Fruit fly (Drosophila melanogaster) whole organism, embryonic: ENCODE results near the gene RpS15Aa.

Experiments
- Bdp1 ChIP-seq: fragments of 200-800 bp; sonication (Bioruptor generic); optimal IDR thresholded peaks from 3 replicates; lab custom pipeline; 2016; ENCODE audit warnings: missing biosample characterization, missing genetic modification characterization
- CG10147 ChIP-seq: fragments of 200-800 bp; sonication (Bioruptor generic); optimal IDR thresholded peaks from 2 replicates; lab custom pipeline; 2019; ENCODE audit warnings: missing biosample characterization, mild to moderate bottlenecking, missing genetic modification characterization, moderate library complexity
- CG11398 ChIP-seq: fragments of 200-800 bp; sonication (Bioruptor generic); optimal IDR thresholded peaks from 2 replicates; lab custom pipeline; 2016; ENCODE audit warnings: missing biosample characterization, missing genetic modification characterization
- CG12104 ChIP-seq: fragments of 200-800 bp; sonication (Bioruptor generic); optimal IDR thresholded peaks from 3 replicates; lab custom pipeline; 2016; ENCODE audit warnings: missing biosample characterization, missing genetic modification characterization
- CG12769 ChIP-seq: fragments of 200-800 bp; sonication (Bioruptor generic); optimal IDR thresholded peaks from 2 replicates; lab custom pipeline; 2019; ENCODE audit warnings: missing biosample characterization, mild to moderate bottlenecking, missing genetic modification characterization, moderate library complexity
- CG13424 ChIP-seq: fragments of 200-800 bp; sonication (Bioruptor generic); optimal IDR thresholded peaks from 2 replicates; lab custom pipeline; 2019; ENCODE audit warnings: missing biosample characterization, mild to moderate bottlenecking, missing genetic modification characterization, moderate library complexity
- CG14965 ChIP-seq: fragments of 200-800 bp; sonication (Bioruptor generic); optimal IDR thresholded peaks from 2 replicates; lab custom pipeline; 2016; ENCODE audit warnings: missing biosample characterization, missing genetic modification characterization, borderline replicate concordance
- CG15073 ChIP-seq: fragments of 200-800 bp; sonication (Bioruptor generic); optimal IDR thresholded peaks from 2 replicates; lab custom pipeline; 2016; ENCODE audit warnings: missing biosample characterization, missing genetic modification characterization
- CG15269 ChIP-seq: fragments of 200-800 bp; sonication (Bioruptor generic); optimal IDR thresholded peaks from 2 replicates; lab custom pipeline; 2018; ENCODE audit warnings: missing biosample characterization, mild to moderate bottlenecking, missing genetic modification characterization, moderate library complexity
- CG17612 ChIP-seq: fragments of 200-800 bp; sonication (Bioruptor generic); IDR thresholded peaks from 2 replicates; pipeline ENCODE4 v1.3.6; 2022; ENCODE audit warnings: missing biosample characterization, missing genetic modification characterization
- CG18262 ChIP-seq: fragments of 200-800 bp; optimal IDR thresholded peaks from 3 replicates; lab custom pipeline; 2019; ENCODE audit warnings: missing biosample characterization, mild to moderate bottlenecking, missing genetic modification characterization, moderate library complexity
- CG18619 ChIP-seq: fragments of 200-800 bp; sonication (Bioruptor generic); optimal IDR thresholded peaks from 3 replicates; lab custom pipeline; 2017; ENCODE audit warnings: missing biosample characterization, mild to moderate bottlenecking, missing genetic modification characterization
- CG2889 ChIP-seq: fragments of 200-800 bp; sonication (Bioruptor generic); IDR thresholded peaks from 3 replicates; pipeline ENCODE4 v1.3.6; 2022; ENCODE audit warnings: missing biosample characterization, missing genetic modification characterization
- CG33213 ChIP-seq: fragments of 200-800 bp; sonication (Bioruptor generic); optimal IDR thresholded peaks from 3 replicates; lab custom pipeline; 2016; ENCODE audit warnings: missing biosample characterization, missing genetic modification characterization
- CG3726 ChIP-seq: fragments of 200-800 bp; sonication (Bioruptor generic); IDR thresholded peaks from 3 replicates; pipeline ENCODE4, ENCODE4 v1.3.6; 2022; ENCODE audit warnings: missing biosample characterization, missing genetic modification characterization
- CG3847 ChIP-seq: fragments of 200-800 bp; sonication (Bioruptor generic); IDR thresholded peaks from 2 replicates; pipeline ENCODE4 v1.3.6; 2022; ENCODE audit warnings: missing biosample characterization, missing genetic modification characterization
- CG42726 ChIP-seq: fragments of 200-800 bp; sonication (Bioruptor generic); IDR thresholded peaks from 2 replicates; pipeline ENCODE4 v1.3.6; 2022; ENCODE audit warnings: missing biosample characterization, missing genetic modification characterization; ENCODE audit not compliant: partially characterized antibody
- CG6683 ChIP-seq: fragments of 200-800 bp; sonication (Bioruptor generic); optimal IDR thresholded peaks from 2 replicates; lab custom pipeline; 2017; ENCODE audit warnings: missing biosample characterization, mild to moderate bottlenecking, missing genetic modification characterization, missing genetic modification reagents
- CG6765 ChIP-seq: fragments of 200-800 bp; sonication (Bioruptor generic); optimal IDR thresholded peaks from 3 replicates; lab custom pipeline; 2017; ENCODE audit warnings: missing biosample characterization, mild to moderate bottlenecking, missing genetic modification characterization
- CG8290 ChIP-seq, 3 experiments: fragments of 200-800 bp; sonication (Bioruptor generic); optimal IDR thresholded peaks; 2 replicates each; lab custom pipeline; 2016 to 2019; ENCODE audit warnings: missing biosample characterization in 3 of 3, missing genetic modification characterization in 3 of 3, mild to moderate bottlenecking in 2 of 3, moderate library complexity in 1 of 3
- Camta ChIP-seq: fragments of 200-800 bp; sonication (Bioruptor generic); optimal IDR thresholded peaks from 2 replicates; lab custom pipeline; 2016; ENCODE audit warnings: missing biosample characterization, missing genetic modification characterization
- Dek ChIP-seq: fragments of 200-800 bp; sonication (Bioruptor generic); optimal IDR thresholded peaks from 3 replicates; lab custom pipeline; 2019; ENCODE audit warnings: missing biosample characterization, mild to moderate bottlenecking, missing genetic modification characterization, moderate library complexity
- Ets65A ChIP-seq: fragments of 200-800 bp; sonication (Bioruptor generic); peaks from one replicate; lab custom pipeline; 2016; ENCODE audit warnings: missing biosample characterization, missing genetic modification characterization
- Fer1 ChIP-seq: fragments of 200-800 bp; sonication (Bioruptor generic); optimal IDR thresholded peaks from 2 replicates; lab custom pipeline; 2017; ENCODE audit warnings: missing biosample characterization, mild to moderate bottlenecking, missing genetic modification characterization
- Fer3 ChIP-seq: fragments of 200-800 bp; sonication (Bioruptor generic); optimal IDR thresholded peaks from 2 replicates; lab custom pipeline; 2018; ENCODE audit warnings: missing biosample characterization, mild to moderate bottlenecking, missing genetic modification characterization, moderate library complexity
- HmgD ChIP-seq: fragments of 200-800 bp; sonication (Bioruptor generic); optimal IDR thresholded peaks from 3 replicates; lab custom pipeline; 2016; ENCODE audit warnings: missing biosample characterization, missing genetic modification characterization
- Hmr ChIP-seq: fragments of 200-800 bp; sonication (Bioruptor generic); optimal IDR thresholded peaks from 3 replicates; lab custom pipeline; 2017; ENCODE audit warnings: mild to moderate bottlenecking, missing biosample characterization, missing genetic modification reagents, missing genetic modification characterization
- Hmx ChIP-seq: fragments of 200-800 bp; sonication (Bioruptor generic); optimal IDR thresholded peaks from 2 replicates; lab custom pipeline; 2016; ENCODE audit warnings: missing biosample characterization, missing genetic modification characterization
- Hr51 ChIP-seq, 2 experiments: fragments of 200-800 bp; sonication (Bioruptor generic); optimal IDR thresholded peaks; 2 replicates in 1 of 2; 3 replicates in 1 of 2; lab custom pipeline; 2016 to 2018; ENCODE audit warnings: missing biosample characterization in 2 of 2, missing genetic modification characterization in 2 of 2, mild to moderate bottlenecking in 1 of 2, moderate library complexity in 1 of 2
- MBD-R2 ChIP-seq: fragments of 200-800 bp; sonication (Bioruptor generic); IDR thresholded peaks from 2 replicates; pipeline ENCODE4 v1.3.6; 2022; ENCODE audit warnings: missing biosample characterization, missing genetic modification characterization
- Neu2 ChIP-seq: fragments of 200-800 bp; sonication (Bioruptor generic); optimal IDR thresholded peaks from 3 replicates; lab custom pipeline; 2016; ENCODE audit warnings: missing biosample characterization, missing genetic modification characterization, borderline replicate concordance
- Optix ChIP-seq: fragments of 200-800 bp; sonication (Bioruptor generic); IDR thresholded peaks from 3 replicates; pipeline ENCODE4 v1.3.6; 2022; ENCODE audit warnings: missing biosample characterization, missing genetic modification characterization
- Ptx1 ChIP-seq: fragments of 200-800 bp; sonication (Bioruptor generic); IDR thresholded peaks from 2 replicates; pipeline ENCODE4 v1.3.6; 2022; ENCODE audit warnings: missing biosample characterization, missing genetic modification characterization
- TFAM ChIP-seq: fragments of 200-800 bp; sonication (Bioruptor generic); optimal IDR thresholded peaks from 2 replicates; lab custom pipeline; 2017; ENCODE audit warnings: missing biosample characterization, missing genetic modification characterization, inconsistent platforms
- Xbp1 ChIP-seq: fragments of 200-800 bp; sonication (Bioruptor generic); optimal IDR thresholded peaks from 3 replicates; lab custom pipeline; 2016; ENCODE audit warnings: missing biosample characterization, mild to moderate bottlenecking, missing genetic modification characterization
- gem ChIP-seq: fragments of 200-800 bp; sonication (Bioruptor generic); optimal IDR thresholded peaks from 2 replicates; lab custom pipeline; 2019; ENCODE audit warnings: missing biosample characterization, mild to moderate bottlenecking, missing genetic modification characterization, moderate library complexity
- grau ChIP-seq: fragments of 200-800 bp; optimal IDR thresholded peaks from 3 replicates; lab custom pipeline; 2019; ENCODE audit warnings: missing biosample characterization, mild to moderate bottlenecking, missing genetic modification characterization, moderate library complexity
- gro ChIP-seq: fragments of 200-800 bp; sonication (Bioruptor generic); optimal IDR thresholded peaks from 2 replicates; lab custom pipeline; 2016; ENCODE audit warnings: missing biosample characterization, missing genetic modification characterization
- ind ChIP-seq: fragments of 200-800 bp; sonication (Bioruptor generic); optimal IDR thresholded peaks from 3 replicates; lab custom pipeline; 2016; ENCODE audit warnings: missing biosample characterization, missing genetic modification characterization
- mam ChIP-seq: fragments of 200-800 bp; sonication (Bioruptor generic); optimal IDR thresholded peaks from 3 replicates; lab custom pipeline; 2016; ENCODE audit warnings: missing biosample characterization, missing genetic modification characterization
- pho ChIP-seq: fragments of 200-800 bp; sonication (Bioruptor generic); optimal IDR thresholded peaks from 2 replicates; lab custom pipeline; 2016; ENCODE audit warnings: missing biosample characterization, missing genetic modification characterization
- pita ChIP-seq: fragments of 200-800 bp; sonication (Bioruptor generic); optimal IDR thresholded peaks from 2 replicates; lab custom pipeline; 2017; ENCODE audit warnings: missing biosample characterization, mild to moderate bottlenecking, missing genetic modification characterization
- prd ChIP-seq, 3 experiments: fragments of >200 bp in 2 of 3; fragments of 200-800 bp in 1 of 3; sonication (Bioruptor generic) in 1 of 3; optimal IDR thresholded peaks in 2 of 3; IDR thresholded peaks in 1 of 3; 2 replicates in 2 of 3; 3 replicates in 1 of 3; pipeline versions ENCODE4 v1.3.6 to Lab custom; 2017 to 2022; ENCODE audit warnings: missing biosample characterization in 1 of 3, missing genetic modification characterization in 1 of 3
- sqz ChIP-seq: fragments of 200-800 bp; sonication (Bioruptor generic); optimal IDR thresholded peaks from 3 replicates; lab custom pipeline; 2018; ENCODE audit warnings: missing biosample characterization, mild to moderate bottlenecking, missing genetic modification characterization
- tin ChIP-seq: fragments of 200-800 bp; sonication (Bioruptor generic); optimal IDR thresholded peaks from 3 replicates; lab custom pipeline; 2016; ENCODE audit warnings: missing biosample characterization, missing genetic modification characterization
- tio ChIP-seq: fragments of 200-800 bp; sonication (Bioruptor generic); optimal IDR thresholded peaks from 2 replicates; lab custom pipeline; 2017; ENCODE audit warnings: missing biosample characterization, missing genetic modification characterization, inconsistent platforms
- twi ChIP-seq: fragments of 200-800 bp; optimal IDR thresholded peaks from 2 replicates; lab custom pipeline; 2019; ENCODE audit warnings: missing biosample characterization, mild to moderate bottlenecking, missing genetic modification characterization, moderate library complexity
- wdn ChIP-seq: fragments of 200-800 bp; sonication (Bioruptor generic); IDR thresholded peaks from 2 replicates; pipeline ENCODE4 v1.3.6; 2022; ENCODE audit warnings: missing biosample characterization, missing genetic modification characterization

RpS15Aa gene

dm6 chrX:13320697-13321445, 16.6 kb downstream of the RpS15Aa start (continued):
- TF ChIP-seq CG2889 (no peak), Neu2 (GFP tag; lab: Kevin White, UChicago) (no peak), Hmr (GFP tag; lab: Kevin White, UChicago) (peak; percentile 63), CG8290 (GFP tag; optimal IDR thresholded peaks at IDR 0.05; lab: Kevin White, UChicago) (no peak), CG8290 (tag; optimal IDR thresholded peaks at IDR 0.05; lab: Kevin White, UChicago) (peak in 1 of 2 experiments; percentile 12), CG6765 (GFP tag; lab: Kevin White, UChicago) (peak; percentile 2), CG18262 (tag; lab: Kevin White, UChicago) (peak; percentile 48), CG18619 (GFP tag; lab: Kevin White, UChicago) (peak; percentile 16), CG42726 (GFP tag; lab: Robert Waterston, UW) (0 out of 2 replicates have a peak, but pooled peaks have one; percentile 29), Fer3 (tag; lab: Kevin White, UChicago) (peak; percentile 15), CG3847 (GFP tag; lab: Robert Waterston, UW) (no peak), Hmx (GFP tag; lab: Kevin White, UChicago) (no peak), Ets65A (GFP tag; lab: Kevin White, UChicago) (peak; percentile 43), CG10147 (peak; percentile 28), gem (tag; lab: Kevin White, UChicago) (peak; percentile 67), Xbp1 (GFP tag; lab: Kevin White, UChicago) (peak; percentile 40), twi (tag; lab: Kevin White, UChicago) (no peak), CG12104 (GFP tag; lab: Kevin White, UChicago) (peak; percentile 36), wdn (GFP tag; lab: Robert Waterston, UW) (peak; percentile 29; the same call in 1 of the 2 replicates), CG12769 (tag; lab: Kevin White, UChicago) (peak; percentile 70), Bdp1 (no peak), CG15269 (tag; lab: Kevin White, UChicago) (peak; percentile 19), Dek (tag; lab: Kevin White, UChicago) (peak; percentile 49), tin (GFP tag; lab: Kevin White, UChicago) (no peak), Optix (GFP tag; lab: Robert Waterston, UW) (no peak), MBD-R2 (GFP tag; lab: Robert Waterston, UW) (no peak), tio (peak; percentile 61), ind (GFP tag; lab: Kevin White, UChicago) (peak; percentile 37), Camta (GFP tag; lab: Kevin White, UChicago) (no peak), CG33213 (no peak), prd (optimal IDR thresholded peaks at IDR 0.05; lab: Kevin White, UChicago) (no peak), prd (GFP tag; IDR thresholded peaks at IDR 0.05; lab: Robert Waterston, UW) (peak; percentile 49; the same call in 2 of the 3 replicates), mam (GFP tag; lab: Kevin White, UChicago) (peak; percentile 33), Hr51 (GFP tag; optimal IDR thresholded peaks at IDR 0.05; lab: Kevin White, UChicago) (peak in 1 of 2 experiments; percentile 28), HmgD (GFP tag; lab: Kevin White, UChicago) (no peak), CG13424 (tag; lab: Kevin White, UChicago) (peak; percentile 9), grau (tag; lab: Kevin White, UChicago) (peak; percentile 66), CG3726 (GFP tag; lab: Robert Waterston, UW) (no peak), CG14965 (GFP tag; lab: Kevin White, UChicago) (no peak), CG15073 (GFP tag; lab: Kevin White, UChicago) (no peak), sqz (peak; percentile 39), CG6683 (GFP tag; lab: Kevin White, UChicago) (no peak), CG11398 (no peak), gro (GFP tag; lab: Kevin White, UChicago) (no peak), Fer1 (GFP tag; lab: Kevin White, UChicago) (peak; percentile 19), Ptx1 (no peak), pho (GFP tag; lab: Kevin White, UChicago) (peak; percentile 22), CG17612 (GFP tag; lab: Robert Waterston, UW) (no peak), pita (GFP tag; lab: Kevin White, UChicago) (no peak), TFAM (no peak)
